Fruit fly (Drosophila melanogaster) whole organism, prepupa: ENCODE results near the gene tai.

Source experiments
- Blimp-1 ChIP-seq: fragments of 200-800 bp; sonication (Bioruptor generic); optimal IDR thresholded peaks from 3 replicates; lab custom pipeline; 2017; ENCODE audit warnings: missing biosample characterization, missing genetic modification characterization, mild to moderate bottlenecking, moderate library complexity, missing genetic modification reagents
- CG10631 ChIP-seq: fragments of 200-800 bp; sonication (Bioruptor generic); optimal IDR thresholded peaks from 2 replicates; lab custom pipeline; 2016; ENCODE audit warnings: missing biosample characterization, missing genetic modification characterization
- CG10669 ChIP-seq: fragments of 200-800 bp; sonication (Bioruptor generic); optimal IDR thresholded peaks from 3 replicates; lab custom pipeline; 2018; ENCODE audit warnings: missing biosample characterization, mild to moderate bottlenecking, missing genetic modification characterization, moderate library complexity
- CG11294 ChIP-seq: fragments of 200-800 bp; sonication (Bioruptor generic); IDR thresholded peaks from 2 replicates; pipeline ENCODE4 v1.3.6; 2022; ENCODE audit warnings: missing biosample characterization, missing genetic modification characterization
- CG11762 ChIP-seq: fragments of 200-800 bp; sonication (Bioruptor generic); optimal IDR thresholded peaks from 3 replicates; lab custom pipeline; 2016; ENCODE audit warnings: missing biosample characterization, missing genetic modification characterization; ENCODE audit not compliant: insufficient read depth
- CG11902 ChIP-seq: fragments of 200-800 bp; sonication (Bioruptor generic); optimal IDR thresholded peaks from 3 replicates; lab custom pipeline; 2016; ENCODE audit warnings: missing biosample characterization, missing genetic modification characterization
- CG15336 ChIP-seq: fragments of 200-800 bp; sonication (Bioruptor generic); IDR thresholded peaks from 2 replicates; pipeline ENCODE4 v1.3.6; 2022; ENCODE audit warnings: missing biosample characterization, missing genetic modification characterization
- CG1621 ChIP-seq: fragments of 200-800 bp; sonication (Bioruptor generic); optimal IDR thresholded peaks from 3 replicates; lab custom pipeline; 2018; ENCODE audit warnings: missing biosample characterization, mild to moderate bottlenecking, missing genetic modification characterization
- CG3032 ChIP-seq: fragments of 200-800 bp; optimal IDR thresholded peaks from 2 replicates; lab custom pipeline; 2019; ENCODE audit warnings: missing biosample characterization, mild to moderate bottlenecking, missing genetic modification characterization, moderate library complexity
- CG31627 ChIP-seq: fragments of 200-800 bp; sonication (Bioruptor generic); optimal IDR thresholded peaks from 3 replicates; lab custom pipeline; 2016; ENCODE audit warnings: missing biosample characterization, missing genetic modification characterization
- CG32006 ChIP-seq: fragments of 200-800 bp; sonication (Bioruptor generic); optimal IDR thresholded peaks from 3 replicates; lab custom pipeline; 2017; ENCODE audit warnings: missing biosample characterization, mild to moderate bottlenecking, missing genetic modification characterization
- CG34406 ChIP-seq: fragments of 200-800 bp; sonication (Bioruptor generic); optimal IDR thresholded peaks from 3 replicates; lab custom pipeline; 2016; ENCODE audit warnings: missing biosample characterization, missing genetic modification characterization
- CG3919 ChIP-seq: fragments of 200-800 bp; sonication (Bioruptor generic); optimal IDR thresholded peaks from 3 replicates; lab custom pipeline; 2016; ENCODE audit warnings: missing biosample characterization, missing genetic modification characterization
- CG4318 ChIP-seq: fragments of 200-800 bp; sonication (Bioruptor generic); optimal IDR thresholded peaks from 3 replicates; lab custom pipeline; 2017; ENCODE audit warnings: missing biosample characterization, mild to moderate bottlenecking, missing genetic modification characterization
- CG6163 ChIP-seq: fragments of 200-800 bp; sonication (Bioruptor generic); IDR thresholded peaks from 3 replicates; pipeline ENCODE4 v1.3.6; 2022; ENCODE audit warnings: missing biosample characterization, missing genetic modification characterization
- CG6276 ChIP-seq: fragments of 200-800 bp; sonication (Bioruptor generic); optimal IDR thresholded peaks from 2 replicates; lab custom pipeline; 2017; ENCODE audit warnings: missing biosample characterization, mild to moderate bottlenecking, missing genetic modification characterization
- CG6792 ChIP-seq: fragments of 200-800 bp; sonication (Bioruptor generic); optimal IDR thresholded peaks from 3 replicates; lab custom pipeline; 2016; ENCODE audit warnings: missing biosample characterization, missing genetic modification characterization
- CG6808 ChIP-seq: fragments of 200-800 bp; sonication (Bioruptor generic); optimal IDR thresholded peaks from 3 replicates; lab custom pipeline; 2017; ENCODE audit warnings: missing biosample characterization, missing genetic modification characterization, mild to moderate bottlenecking, moderate library complexity, missing genetic modification reagents
- CG6854 ChIP-seq: fragments of 200-800 bp; sonication (Bioruptor generic); optimal IDR thresholded peaks from 2 replicates; lab custom pipeline; 2017; ENCODE audit warnings: missing biosample characterization, mild to moderate bottlenecking, missing genetic modification characterization
- CG8119 ChIP-seq: fragments of 200-800 bp; sonication (Bioruptor generic); IDR thresholded peaks from 3 replicates; pipeline ENCODE4 v1.3.6; 2022; ENCODE audit warnings: missing biosample characterization, missing genetic modification characterization
- CG8319 ChIP-seq: fragments of 200-800 bp; sonication (Bioruptor generic); optimal IDR thresholded peaks from 3 replicates; lab custom pipeline; 2016; ENCODE audit warnings: missing biosample characterization, missing genetic modification characterization
- CG8632 ChIP-seq: fragments of 200-800 bp; sonication (Bioruptor generic); optimal IDR thresholded peaks from 3 replicates; lab custom pipeline; 2016; ENCODE audit warnings: missing biosample characterization, missing genetic modification characterization
- CG9139 ChIP-seq: fragments of 200-800 bp; sonication (Bioruptor generic); optimal IDR thresholded peaks from 3 replicates; lab custom pipeline; 2017; ENCODE audit warnings: missing biosample characterization, mild to moderate bottlenecking, missing genetic modification characterization
- Eip75B ChIP-seq: fragments of 200-800 bp; sonication (Bioruptor generic); optimal IDR thresholded peaks from 3 replicates; lab custom pipeline; 2016; ENCODE audit warnings: missing biosample characterization, missing genetic modification characterization
- Eip93F ChIP-seq: fragments of 200-800 bp; sonication (Bioruptor generic); optimal IDR thresholded peaks from 2 replicates; lab custom pipeline; 2016; ENCODE audit warnings: missing biosample characterization, mild to moderate bottlenecking, missing genetic modification characterization
- Ets21C ChIP-seq: fragments of 200-800 bp; sonication (Bioruptor generic); optimal IDR thresholded peaks from 3 replicates; lab custom pipeline; 2016; ENCODE audit warnings: missing biosample characterization, missing genetic modification characterization
- Ets96B ChIP-seq: fragments of 200-800 bp; optimal IDR thresholded peaks from 2 replicates; lab custom pipeline; 2019; ENCODE audit warnings: missing biosample characterization, mild to moderate bottlenecking, missing genetic modification characterization, moderate library complexity
- Hr39 ChIP-seq: fragments of 200-800 bp; sonication (Bioruptor generic); optimal IDR thresholded peaks from 2 replicates; lab custom pipeline; 2016; ENCODE audit warnings: missing biosample characterization, missing genetic modification characterization
- Hr4 ChIP-seq: fragments of 200-800 bp; sonication (Bioruptor generic); optimal IDR thresholded peaks from 3 replicates; lab custom pipeline; 2016; ENCODE audit warnings: missing biosample characterization, missing genetic modification characterization
- Lpt ChIP-seq: fragments of 200-800 bp; sonication (Bioruptor generic); optimal IDR thresholded peaks from 3 replicates; lab custom pipeline; 2016; ENCODE audit warnings: missing biosample characterization, missing genetic modification characterization
- Met ChIP-seq: fragments of 200-800 bp; sonication (Bioruptor generic); optimal IDR thresholded peaks from 3 replicates; lab custom pipeline; 2016; ENCODE audit warnings: missing biosample characterization, missing genetic modification characterization
- OdsH ChIP-seq: fragments of 200-800 bp; sonication (Bioruptor generic); optimal IDR thresholded peaks from 3 replicates; lab custom pipeline; 2016; ENCODE audit warnings: missing biosample characterization, missing genetic modification characterization
- Smox ChIP-seq: fragments of 200-800 bp; sonication (Bioruptor generic); optimal IDR thresholded peaks from 3 replicates; lab custom pipeline; 2016; ENCODE audit warnings: missing biosample characterization, missing genetic modification characterization
- Sox14 ChIP-seq: fragments of 200-800 bp; sonication (Bioruptor generic); optimal IDR thresholded peaks from 3 replicates; lab custom pipeline; 2016; ENCODE audit warnings: missing biosample characterization, missing genetic modification characterization
- Sox15 ChIP-seq: fragments of 200-800 bp; sonication (Bioruptor generic); optimal IDR thresholded peaks from 3 replicates; lab custom pipeline; 2016; ENCODE audit warnings: missing biosample characterization, missing genetic modification characterization
- achi ChIP-seq: fragments of 200-800 bp; sonication (Bioruptor generic); optimal IDR thresholded peaks from 3 replicates; lab custom pipeline; 2016; ENCODE audit warnings: missing biosample characterization, missing genetic modification characterization
- acj6 ChIP-seq: fragments of 200-800 bp; sonication (Bioruptor generic); optimal IDR thresholded peaks from 3 replicates; lab custom pipeline; 2016; ENCODE audit warnings: missing biosample characterization, missing genetic modification characterization
- dac ChIP-seq: fragments of 200-800 bp; sonication (Bioruptor generic); optimal IDR thresholded peaks from 2 replicates; lab custom pipeline; 2017; ENCODE audit warnings: missing biosample characterization, mild to moderate bottlenecking, missing genetic modification characterization
- eg ChIP-seq: fragments of 200-800 bp; sonication (Bioruptor generic); IDR thresholded peaks from 3 replicates; pipeline ENCODE4 v1.3.6; 2022; ENCODE audit warnings: missing biosample characterization, missing genetic modification characterization
- esn ChIP-seq: fragments of 200-800 bp; sonication (Bioruptor generic); optimal IDR thresholded peaks from 2 replicates; lab custom pipeline; 2016; ENCODE audit warnings: missing biosample characterization, mild to moderate bottlenecking, missing genetic modification characterization, moderate library complexity
- fd59A ChIP-seq: fragments of 200-800 bp; sonication (Bioruptor generic); optimal IDR thresholded peaks from 2 replicates; lab custom pipeline; 2017; ENCODE audit warnings: missing biosample characterization, mild to moderate bottlenecking, missing genetic modification characterization, missing genetic modification reagents
- fkh ChIP-seq: fragments of 200-800 bp; sonication (Bioruptor generic); optimal IDR thresholded peaks from 3 replicates; lab custom pipeline; 2017; ENCODE audit warnings: missing biosample characterization, mild to moderate bottlenecking, missing genetic modification characterization, moderate library complexity
- lz ChIP-seq: fragments of 200-800 bp; sonication (Bioruptor generic); optimal IDR thresholded peaks from 3 replicates; lab custom pipeline; 2016; ENCODE audit warnings: missing biosample characterization, missing genetic modification characterization
- pdm3 ChIP-seq: fragments of 200-800 bp; sonication (Bioruptor generic); optimal IDR thresholded peaks from 3 replicates; lab custom pipeline; 2016; ENCODE audit warnings: missing biosample characterization, missing genetic modification characterization
- spab ChIP-seq: fragments of 200-800 bp; sonication (Bioruptor generic); optimal IDR thresholded peaks from 2 replicates; lab custom pipeline; 2017; ENCODE audit warnings: missing biosample characterization, mild to moderate bottlenecking, missing genetic modification characterization, missing genetic modification reagents
- ss ChIP-seq, 2 experiments: fragments of 200-800 bp; sonication (Bioruptor generic); optimal IDR thresholded peaks; 2 replicates in 1 of 2; 3 replicates in 1 of 2; lab custom pipeline; 2017 to 2018; ENCODE audit warnings: mild to moderate bottlenecking in 2 of 2, missing biosample characterization in 2 of 2, missing genetic modification characterization in 2 of 2, moderate library complexity in 1 of 2
- svp ChIP-seq: fragments of 200-800 bp; sonication (Bioruptor generic); peaks from one replicate; lab custom pipeline; 2016; ENCODE audit warnings: missing biosample characterization, missing genetic modification characterization
- vri ChIP-seq: fragments of 200-800 bp; sonication (Bioruptor generic); optimal IDR thresholded peaks from 3 replicates; lab custom pipeline; 2016; ENCODE audit warnings: missing biosample characterization, mild to moderate bottlenecking, missing genetic modification characterization

The tai gene

DNA sequence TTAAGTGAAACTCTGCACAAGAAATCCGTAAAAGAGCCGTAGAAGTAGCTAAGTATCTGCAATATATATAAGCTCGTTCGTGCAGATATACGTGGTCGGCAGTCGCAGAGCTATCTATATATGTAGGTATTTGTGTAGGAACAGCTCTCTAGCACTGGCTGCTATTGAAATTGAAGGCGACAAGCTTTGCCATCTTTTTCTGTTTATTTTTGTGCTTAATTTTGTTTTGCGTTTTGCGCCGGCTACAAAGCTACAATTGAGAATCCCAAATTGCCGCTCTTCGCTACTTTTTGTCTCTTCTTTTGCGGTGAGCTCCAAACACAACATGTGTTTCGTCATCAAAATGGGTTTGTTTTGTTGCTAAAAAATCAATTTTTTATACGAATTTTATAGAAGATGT lies 8.6 kb downstream of the tai start (continued):
- peak; percentile 51 for TF ChIP-seq CG32006 (GFP tag; lab: Kevin White, UChicago)
- TF ChIP-seq svp (GFP tag; lab: Kevin White, UChicago) = no peak
- TF ChIP-seq pdm3 = no peak
- no peak for TF ChIP-seq Hr39
- TF ChIP-seq Blimp-1 (GFP tag; lab: Kevin White, UChicago) = no peak
- TF ChIP-seq CG10669 (GFP tag; lab: Kevin White, UChicago) = peak; percentile 28
- TF ChIP-seq Eip75B (GFP tag; lab: Kevin White, UChicago) = no peak
- TF ChIP-seq CG6854 (GFP tag; lab: Kevin White, UChicago) = peak; percentile 84
- TF ChIP-seq CG6276 (GFP tag; lab: Kevin White, UChicago) = peak; percentile 94
- no peak for TF ChIP-seq Sox14 (GFP tag; lab: Kevin White, UChicago)
- TF ChIP-seq Eip93F (GFP tag; lab: Kevin White, UChicago) = peak; percentile 95
- TF ChIP-seq CG11762 (GFP tag; lab: Kevin White, UChicago) = no peak
- TF ChIP-seq CG11902 = no peak

DNA sequence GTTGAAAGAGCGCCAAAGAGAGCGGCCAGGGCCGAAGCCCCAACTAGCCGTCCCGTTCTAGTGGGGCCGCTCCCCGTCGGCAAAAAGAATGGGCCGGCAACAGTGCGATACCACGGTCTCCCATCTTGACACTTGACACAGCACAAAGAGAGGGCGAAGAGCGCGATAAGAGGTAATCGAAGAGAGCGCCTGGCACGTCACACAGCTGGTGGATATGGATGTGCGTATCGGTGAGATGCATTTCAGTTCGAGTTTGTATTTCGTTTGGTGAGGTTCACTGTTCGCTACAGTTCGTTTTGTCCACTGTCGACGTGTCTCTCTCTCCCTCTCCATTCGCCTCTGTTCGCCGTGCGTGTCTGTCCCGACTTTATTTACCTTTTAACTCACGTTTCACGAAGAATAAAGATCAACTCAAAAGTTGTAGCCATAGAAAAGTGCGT lies 9.6 kb downstream of the tai start:
- no peak for TF ChIP-seq CG31627
- TF ChIP-seq CG8119 = peak; percentile 85
- TF ChIP-seq CG8632 (GFP tag; lab: Kevin White, UChicago) = peak; percentile 29
- TF ChIP-seq OdsH (GFP tag; lab: Kevin White, UChicago) = no peak
- peak; percentile 27 for TF ChIP-seq Blimp-1 (GFP tag; lab: Kevin White, UChicago)
- peak; percentile 47 for TF ChIP-seq CG9139 (GFP tag; lab: Kevin White, UChicago)
- TF ChIP-seq fd59A (GFP tag; lab: Kevin White, UChicago) = peak; percentile 19
- TF ChIP-seq Sox15 = no peak
- TF ChIP-seq Eip93F (GFP tag; lab: Kevin White, UChicago) = peak; percentile 70
- TF ChIP-seq eg (GFP tag; lab: Robert Waterston, UW) = peak; percentile 88
- no peak for TF ChIP-seq Hr4
- no peak for TF ChIP-seq Smox (GFP tag; lab: Kevin White, UChicago)
- peak; percentile 46 for TF ChIP-seq Lpt (GFP tag; lab: Kevin White, UChicago)
- TF ChIP-seq CG32006 (GFP tag; lab: Kevin White, UChicago) = peak; percentile 8
- no peak for TF ChIP-seq CG11762 (GFP tag; lab: Kevin White, UChicago)
- TF ChIP-seq Ets96B (tag; lab: Kevin White, UChicago) = peak; percentile 49
- TF ChIP-seq pdm3 = no peak
- no peak for TF ChIP-seq CG4318
- TF ChIP-seq Ets21C = no peak
- TF ChIP-seq Sox14 (GFP tag; lab: Kevin White, UChicago) = peak; percentile 55
- peak; percentile 51; the same call in 1 of the 2 replicates for TF ChIP-seq CG11294 (GFP tag; lab: Robert Waterston, UW)
- peak; percentile 81 for TF ChIP-seq ss (GFP tag; optimal IDR thresholded peaks at IDR 0.05; lab: Kevin White, UChicago)
- peak; percentile 62 for TF ChIP-seq CG6276 (GFP tag; lab: Kevin White, UChicago)
- TF ChIP-seq lz (GFP tag; lab: Kevin White, UChicago) = no peak
- TF ChIP-seq CG34406 (GFP tag; lab: Kevin White, UChicago) = peak; percentile 32
- TF ChIP-seq CG10669 (GFP tag; lab: Kevin White, UChicago) = no peak
- TF ChIP-seq CG11902 = no peak
- TF ChIP-seq dac (GFP tag; lab: Kevin White, UChicago) = no peak
- TF ChIP-seq CG3919 (GFP tag; lab: Kevin White, UChicago) = peak; percentile 26
- peak; percentile 9 for TF ChIP-seq CG6792 (GFP tag; lab: Kevin White, UChicago)
- TF ChIP-seq CG10631 = no peak
- TF ChIP-seq CG3032 = no peak
- TF ChIP-seq fkh (GFP tag; lab: Kevin White, UChicago) = peak; percentile 84
- peak; percentile 46 for TF ChIP-seq esn (GFP tag; lab: Kevin White, UChicago)
- peak; percentile 86 for TF ChIP-seq vri (GFP tag; lab: Kevin White, UChicago)
- TF ChIP-seq achi (GFP tag; lab: Kevin White, UChicago) = no peak
- peak; percentile 88 for TF ChIP-seq CG15336 (GFP tag; lab: Robert Waterston, UW)
- peak; percentile 90 for TF ChIP-seq CG6163 (GFP tag; lab: Robert Waterston, UW)
- TF ChIP-seq CG6808 (GFP tag; lab: Kevin White, UChicago) = peak; percentile 44
- TF ChIP-seq svp (GFP tag; lab: Kevin White, UChicago) = peak; percentile 99
- TF ChIP-seq spab (GFP tag; lab: Kevin White, UChicago) = no peak
- no peak for TF ChIP-seq acj6
- peak; percentile 14 for TF ChIP-seq Eip75B (GFP tag; lab: Kevin White, UChicago)
- TF ChIP-seq CG1621 (tag; lab: Kevin White, UChicago) = peak; percentile 53
- TF ChIP-seq CG8319 (GFP tag; lab: Kevin White, UChicago) = peak; percentile 22
- TF ChIP-seq Met (GFP tag; lab: Kevin White, UChicago) = peak; percentile 5
